Worm (Caenorhabditis elegans) whole organism, mixed stage, embryonic: ENCODE measurements around the gene elt-4.

Experiments used
- ceh-83 ChIP-seq: fragments of 200-800 bp; sonication (Bioruptor generic); optimal IDR thresholded peaks from 2 replicates; lab custom pipeline; 2018; ENCODE audit warnings: mild to moderate bottlenecking, missing genetic modification characterization, missing compliant biosample characterization
- cnd-1 ChIP-seq: fragments of 200-800 bp; sonication (Bioruptor generic); optimal IDR thresholded peaks from 2 replicates; lab custom pipeline; 2018; ENCODE audit warnings: mild to moderate bottlenecking, missing genetic modification characterization, missing compliant biosample characterization
- lin-13 ChIP-seq: fragments of 150-350 bp; optimal IDR thresholded peaks from 2 replicates; lab custom pipeline; 2014; ENCODE audit warnings: missing biosample characterization, missing genetic modification characterization
- lsy-2 ChIP-seq: fragments of 150-350 bp; optimal IDR thresholded peaks from 2 replicates; lab custom pipeline; 2014; ENCODE audit warnings: missing biosample characterization, missing genetic modification characterization
- pha-4 ChIP-seq: fragments of 150-350 bp; optimal IDR thresholded peaks from 2 replicates; lab custom pipeline; 2018; ENCODE audit warnings: missing biosample characterization, missing genetic modification reagents, missing genetic modification characterization
- snpc-4 ChIP-seq: fragments of 150-350 bp; optimal IDR thresholded peaks from 2 replicates; lab custom pipeline; 2014; ENCODE audit warnings: missing biosample characterization, missing genetic modification characterization
- ztf-11 ChIP-seq: fragments of 150-350 bp; optimal IDR thresholded peaks from 2 replicates; lab custom pipeline; 2014; ENCODE audit warnings: missing biosample characterization, missing genetic modification characterization

DNA sequence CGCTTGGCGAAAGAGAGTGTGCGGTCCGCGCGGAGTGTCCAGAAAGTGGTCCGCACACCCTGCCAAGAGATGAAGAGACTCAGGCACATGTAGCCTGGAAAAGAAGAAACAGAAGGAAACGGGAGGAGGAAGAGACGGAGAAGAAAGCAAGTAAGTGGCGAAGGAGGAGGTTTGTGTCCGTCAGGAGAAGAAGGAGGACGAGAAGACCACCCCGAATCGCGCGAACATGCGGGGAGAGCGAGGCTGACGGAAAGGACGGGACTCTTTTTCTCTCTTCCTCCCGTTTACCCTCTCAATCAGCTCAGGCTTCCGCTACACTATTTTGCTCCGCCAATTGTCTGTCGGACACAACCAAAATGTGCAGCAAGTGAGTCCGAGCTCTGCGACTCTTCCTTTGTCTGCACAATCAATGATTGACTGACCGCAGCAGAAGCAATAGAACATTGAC is 39.8 kb upstream of the elt-4 start:
- TF ChIP-seq lsy-2 (tag; lab: Kevin White, UChicago) (peak; percentile 31), ztf-11 (peak; percentile 85), ceh-83 (GFP tag; lab: Kevin White, UChicago) (no peak), lin-13 (tag; lab: Kevin White, UChicago) (peak; percentile 39), snpc-4 (tag; lab: Kevin White, UChicago) (no peak), pha-4 (tag; lab: Kevin White, UChicago) (peak; percentile 84), cnd-1 (tag; lab: Kevin White, UChicago) (peak; percentile 38)
